Worm (Caenorhabditis elegans): ENCODE measurements around the gene cpt-3.
"Not testable (repeated sequence)": the region's sequence is repeated elsewhere in the genome, so short reads cannot be mapped to it uniquely, and the experiment has no call there.

- TF ChIP-seq pes-1 (GFP tag; IDR thresholded peaks at IDR 0.05); tbx-37 (GFP tag; conservative IDR thresholded peaks at IDR 0.05); ceh-36 (tag; optimal IDR thresholded peaks at IDR 0.05); ama-1 (optimal IDR thresholded peaks at IDR 0.05); aly-1 (tag; optimal IDR thresholded peaks at IDR 0.05); tbx-11 (GFP tag; IDR thresholded peaks at IDR 0.05); ets-7 (tag; optimal IDR thresholded peaks at IDR 0.05); ceh-13 (GFP tag; optimal IDR thresholded peaks at IDR 0.05); tra-4 (tag; optimal IDR thresholded peaks at IDR 0.05); B0310.2 (tag; optimal IDR thresholded peaks at IDR 0.05); scrt-1 (GFP tag; IDR thresholded peaks at IDR 0.05): not testable (repeated sequence)
Observed at ce11 chrIII:2064936-2065335, 17.7 kb upstream of the cpt-3 start.

All from whole organism, early embryonic.